Fruit fly (Drosophila melanogaster): ENCODE data around the gene CG10694.

dm6 chr3R:24084975-24085374 is 22.2 kb upstream of the CG10694 start:
- TF ChIP-seq pan (optimal IDR thresholded peaks at IDR 0.05) (no peak), Abd-B (GFP tag; optimal IDR thresholded peaks at IDR 0.05) (no peak), Myc (optimal IDR thresholded peaks at IDR 0.05) (no peak), woc (GFP tag; optimal IDR thresholded peaks at IDR 0.05) (no peak), dsf (GFP tag; optimal IDR thresholded peaks at IDR 0.05; ENCODE audit: borderline replicate concordance) (no peak)

All from whole organism, wandering third instar larva.